Worm (Caenorhabditis elegans): Measurements from ENCODE around the gene C16C8.27.
"Not testable (repeated sequence)": the region's sequence is repeated elsewhere in the genome, so short reads cannot be mapped to it uniquely, and the experiment has no call there.

Gene C16C8.27

ce11 chrII:3482231-3482630 is 40.8 kb downstream of the C16C8.27 start, which contains the start of gene smu-2 (continued):
- 0 out of 2 replicates have a peak, but pooled peaks have one; percentile 9 for TF ChIP-seq unc-3 (GFP tag; conservative IDR thresholded peaks at IDR 0.05)
- TF ChIP-seq unc-3 (tag; optimal IDR thresholded peaks at IDR 0.05): no peak
- no peak for TF ChIP-seq ceh-19 (GFP tag; optimal IDR thresholded peaks at IDR 0.05)
- TF ChIP-seq lim-6 (tag; optimal IDR thresholded peaks at IDR 0.05): peak; percentile 92
- peak; percentile 50; the same call in 1 of the 2 replicates for TF ChIP-seq ceh-45 (GFP tag; IDR thresholded peaks at IDR 0.05)
- no peak for TF ChIP-seq ceh-6 (GFP tag; optimal IDR thresholded peaks at IDR 0.05)
- TF ChIP-seq zip-5 (tag; optimal IDR thresholded peaks at IDR 0.05): peak; percentile 76
- peak; percentile 12 for TF ChIP-seq fkh-6 (tag; optimal IDR thresholded peaks at IDR 0.05)
- TF ChIP-seq ceh-30 (tag; optimal IDR thresholded peaks at IDR 0.05): no peak
- TF ChIP-seq elt-2 (tag; optimal IDR thresholded peaks at IDR 0.05): peak; percentile 72
- no peak for TF ChIP-seq hlh-13 (GFP tag; optimal IDR thresholded peaks at IDR 0.05)
- peak; percentile 52 for TF ChIP-seq pqm-1 (tag; optimal IDR thresholded peaks at IDR 0.05)
- no peak for TF ChIP-seq elt-4 (tag; optimal IDR thresholded peaks at IDR 0.05)
- TF ChIP-seq nfya-1 (tag; optimal IDR thresholded peaks at IDR 0.05): peak; percentile 33
- TF ChIP-seq nhr-11 (tag; optimal IDR thresholded peaks at IDR 0.05): no peak
- peak; percentile 46 for TF ChIP-seq ceh-34 (tag; optimal IDR thresholded peaks at IDR 0.05)
- TF ChIP-seq mec-3 (tag; optimal IDR thresholded peaks at IDR 0.05; ENCODE audit: borderline replicate concordance): peak; percentile 73
- TF ChIP-seq ets-4 (tag; optimal IDR thresholded peaks at IDR 0.05): peak; percentile 86
- no peak for TF ChIP-seq pha-2 (tag; optimal IDR thresholded peaks at IDR 0.05)

DNA sequence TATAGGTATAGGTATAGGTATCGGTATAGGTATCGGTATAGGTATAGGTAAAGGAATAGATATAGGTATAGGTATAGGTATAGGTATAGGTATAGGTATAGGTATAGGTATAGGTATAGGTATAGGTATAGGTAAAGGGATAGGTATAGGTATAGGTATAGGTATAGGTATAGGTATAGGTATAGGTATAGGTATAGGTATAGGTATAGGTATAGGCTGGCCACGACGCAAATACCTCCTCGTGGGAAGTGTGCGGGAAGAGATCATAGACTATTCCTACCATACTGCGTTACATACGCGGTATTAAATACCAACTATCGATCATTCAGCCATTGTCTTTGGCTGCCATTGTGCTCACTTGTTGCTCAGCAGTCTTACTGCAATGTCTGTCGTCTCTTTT is 49.3 kb downstream of the C16C8.27 start, which contains the start of gene fbxb-112:
TSS of gene fbxb-112 (plus strand) at position 301 of the 400 bp plus-strand sequence.
- not testable (repeated sequence) for TF ChIP-seq pros-1, pha-4, nhr-11 (tag; optimal IDR thresholded peaks at IDR 0.05)
